Worm (Caenorhabditis elegans) whole organism, late embryonic: ENCODE results near the gene lnkn-1.

Source experiments
- C38D4.7 ChIP-seq: fragments of 200-800 bp; sonication (Bioruptor generic); optimal IDR thresholded peaks from 2 replicates; lab custom pipeline; 2018; ENCODE audit warnings: mild to moderate bottlenecking, missing genetic modification characterization, moderate library complexity, missing compliant biosample characterization
- K02D7.2 ChIP-seq: sonication (generic microtip); optimal IDR thresholded peaks from 2 replicates; lab custom pipeline; 2017; ENCODE audit warnings: mild to moderate bottlenecking, missing genetic modification characterization, missing compliant biosample characterization
- K09A11.1 ChIP-seq: sonication (generic microtip); optimal IDR thresholded peaks from 2 replicates; lab custom pipeline; 2017; ENCODE audit warnings: antibody characterized with exemption, mild to moderate bottlenecking, missing genetic modification characterization, missing compliant biosample characterization; ENCODE audit not compliant: insufficient read depth
- T23F11.4 ChIP-seq: fragments of 200-800 bp; sonication (Bioruptor generic); optimal IDR thresholded peaks from 2 replicates; lab custom pipeline; 2018; ENCODE audit warnings: mild to moderate bottlenecking, missing genetic modification characterization, missing compliant biosample characterization
- Y22D7AL.16 ChIP-seq: sonication (generic microtip); optimal IDR thresholded peaks from 2 replicates; lab custom pipeline; 2016; ENCODE audit warnings: missing genetic modification characterization, missing compliant biosample characterization
- ahr-1 ChIP-seq: sonication (generic microtip); optimal IDR thresholded peaks from 2 replicates; lab custom pipeline; 2016; ENCODE audit warnings: missing genetic modification characterization, missing compliant biosample characterization
- ceh-14 ChIP-seq: sonication (generic microtip); optimal IDR thresholded peaks from 2 replicates; lab custom pipeline; 2016; ENCODE audit warnings: missing genotype, missing genetic modification characterization, missing compliant biosample characterization
- ceh-18 ChIP-seq: sonication (generic microtip); optimal IDR thresholded peaks from 2 replicates; lab custom pipeline; 2016; ENCODE audit warnings: missing genetic modification characterization, missing compliant biosample characterization
- ceh-19 ChIP-seq: fragments of 200-800 bp; sonication (Bioruptor generic); optimal IDR thresholded peaks from 2 replicates; lab custom pipeline; 2018; ENCODE audit warnings: mild to moderate bottlenecking, missing genetic modification characterization, missing compliant biosample characterization
- ceh-22 ChIP-seq: sonication (generic microtip); optimal IDR thresholded peaks from 2 replicates; lab custom pipeline; 2017; ENCODE audit warnings: missing biosample characterization, missing genetic modification characterization
- ceh-24 ChIP-seq: sonication (generic microtip); optimal IDR thresholded peaks from 2 replicates; lab custom pipeline; 2016; ENCODE audit warnings: mild to moderate bottlenecking, missing genetic modification characterization, missing compliant biosample characterization
- ceh-31 ChIP-seq: sonication (generic microtip); optimal IDR thresholded peaks from 2 replicates; lab custom pipeline; 2016; ENCODE audit warnings: missing genetic modification characterization, missing compliant biosample characterization
- ceh-45 ChIP-seq: fragments of 200-800 bp; sonication (Bioruptor generic); IDR thresholded peaks from 2 replicates; pipeline ENCODE4 v1.3.6; 2022; ENCODE audit warnings: missing genetic modification reagents, missing genetic modification characterization, missing compliant biosample characterization
- ceh-6 ChIP-seq: fragments of 200-800 bp; sonication (Bioruptor generic); optimal IDR thresholded peaks from 2 replicates; lab custom pipeline; 2018; ENCODE audit warnings: mild to moderate bottlenecking, missing genetic modification characterization, missing compliant biosample characterization
- dmd-4 ChIP-seq: sonication (generic microtip); optimal IDR thresholded peaks from 2 replicates; lab custom pipeline; 2016; ENCODE audit warnings: borderline replicate concordance, missing genetic modification characterization, missing compliant biosample characterization
- elt-2 ChIP-seq: sonication (generic microtip); optimal IDR thresholded peaks from 2 replicates; lab custom pipeline; 2016; ENCODE audit warnings: missing genetic modification reagents, missing genetic modification characterization, missing compliant biosample characterization
- elt-4 ChIP-seq: sonication (generic microtip); optimal IDR thresholded peaks from 2 replicates; lab custom pipeline; 2016; ENCODE audit warnings: missing genetic modification characterization, missing compliant biosample characterization
- ets-4 ChIP-seq: sonication (generic microtip); optimal IDR thresholded peaks from 2 replicates; lab custom pipeline; 2016; ENCODE audit warnings: missing genetic modification characterization, missing compliant biosample characterization
- eyg-1 ChIP-seq: sonication (generic microtip); optimal IDR thresholded peaks from 2 replicates; lab custom pipeline; 2016; ENCODE audit warnings: missing genotype, missing genetic modification characterization, missing compliant biosample characterization
- fax-1 ChIP-seq: sonication (generic microtip); optimal IDR thresholded peaks from 2 replicates; lab custom pipeline; 2016; ENCODE audit warnings: missing genotype, missing genetic modification characterization, missing compliant biosample characterization
- gmeb-2 ChIP-seq: sonication (generic microtip); optimal IDR thresholded peaks from 2 replicates; lab custom pipeline; 2016; ENCODE audit warnings: missing genetic modification characterization, inconsistent platforms, missing compliant biosample characterization
- hlh-6 ChIP-seq: sonication (generic microtip); optimal IDR thresholded peaks from 2 replicates; lab custom pipeline; 2016; ENCODE audit warnings: missing genotype, missing genetic modification characterization, missing compliant biosample characterization
- hlh-8 ChIP-seq: sonication (generic microtip); optimal IDR thresholded peaks from 2 replicates; lab custom pipeline; 2016; ENCODE audit warnings: missing genotype, missing genetic modification characterization, missing compliant biosample characterization
- lim-6 ChIP-seq: sonication (generic microtip); optimal IDR thresholded peaks from 2 replicates; lab custom pipeline; 2016; ENCODE audit warnings: missing genetic modification characterization, missing compliant biosample characterization
- madf-2 ChIP-seq: sonication (generic microtip); optimal IDR thresholded peaks from 2 replicates; lab custom pipeline; 2017; ENCODE audit warnings: missing genetic modification characterization, missing compliant biosample characterization
- nfya-1 ChIP-seq: sonication (generic microtip); optimal IDR thresholded peaks from 2 replicates; lab custom pipeline; 2017; ENCODE audit warnings: missing genetic modification characterization, mild to moderate bottlenecking, missing compliant biosample characterization, antibody characterized with exemption, moderate library complexity
- nhr-232 ChIP-seq: sonication (generic microtip); optimal IDR thresholded peaks from 2 replicates; lab custom pipeline; 2016; ENCODE audit warnings: missing genetic modification characterization, missing compliant biosample characterization
- npax-4 ChIP-seq: sonication (generic microtip); optimal IDR thresholded peaks from 2 replicates; lab custom pipeline; 2016; ENCODE audit warnings: missing genetic modification characterization, missing compliant biosample characterization
- odd-2 ChIP-seq: sonication (generic microtip); optimal IDR thresholded peaks from 2 replicates; lab custom pipeline; 2017; ENCODE audit warnings: antibody characterized with exemption, mild to moderate bottlenecking, missing genetic modification characterization, missing compliant biosample characterization
- pag-3 ChIP-seq: sonication (generic microtip); optimal IDR thresholded peaks from 2 replicates; lab custom pipeline; 2016; ENCODE audit warnings: missing compliant biosample characterization, missing genetic modification characterization, borderline replicate concordance
- pat-9 ChIP-seq: fragments of 200-800 bp; sonication (Bioruptor generic); optimal IDR thresholded peaks from 2 replicates; lab custom pipeline; 2018; ENCODE audit warnings: mild to moderate bottlenecking, missing genetic modification characterization, moderate library complexity, missing compliant biosample characterization
- pha-2 ChIP-seq: sonication (generic microtip); optimal IDR thresholded peaks from 2 replicates; lab custom pipeline; 2017; ENCODE audit warnings: mild to moderate bottlenecking, missing genetic modification characterization, missing compliant biosample characterization
- pqm-1 ChIP-seq: sonication (generic microtip); optimal IDR thresholded peaks from 2 replicates; lab custom pipeline; 2016; ENCODE audit warnings: missing genetic modification characterization, missing compliant biosample characterization
- pros-1 ChIP-seq: fragments of 150-350 bp; optimal IDR thresholded peaks from 2 replicates; lab custom pipeline; 2014; ENCODE audit warnings: missing biosample characterization, missing genetic modification reagents, missing genetic modification characterization
- ref-2 ChIP-seq: sonication (generic microtip); optimal IDR thresholded peaks from 2 replicates; lab custom pipeline; 2016; ENCODE audit warnings: missing genetic modification characterization, missing compliant biosample characterization
- rnt-1 ChIP-seq: sonication (generic microtip); optimal IDR thresholded peaks from 2 replicates; lab custom pipeline; 2016; ENCODE audit warnings: missing genetic modification characterization, missing compliant biosample characterization
- sdc-2 ChIP-seq: sonication (generic microtip); optimal IDR thresholded peaks from 2 replicates; lab custom pipeline; 2016; ENCODE audit warnings: missing genotype, missing genetic modification characterization, missing compliant biosample characterization
- sox-4 ChIP-seq: sonication (generic microtip); optimal IDR thresholded peaks from 2 replicates; lab custom pipeline; 2017; ENCODE audit warnings: mild to moderate bottlenecking, missing genetic modification characterization, inconsistent platforms, missing compliant biosample characterization
- tbx-2 ChIP-seq: sonication (generic microtip); optimal IDR thresholded peaks from 2 replicates; lab custom pipeline; 2016; ENCODE audit warnings: missing genetic modification characterization, missing compliant biosample characterization
- tbx-7 ChIP-seq: sonication (generic microtip); optimal IDR thresholded peaks from 2 replicates; lab custom pipeline; 2016; ENCODE audit warnings: missing genotype, missing genetic modification characterization, missing compliant biosample characterization
- unc-3 ChIP-seq, 2 experiments: fragments of 200-800 bp in 1 of 2; sonication (Bioruptor generic) in 1 of 2; sonication (generic microtip) in 1 of 2; conservative IDR thresholded peaks in 1 of 2; optimal IDR thresholded peaks in 1 of 2; 2 replicates each; pipeline versions ENCODE4 v1.3.6 to Lab custom; 2016 to 2022; ENCODE audit warnings: missing compliant biosample characterization in 2 of 2, missing genetic modification characterization in 2 of 2, missing genetic modification reagents in 1 of 2
- unc-42 ChIP-seq: sonication (generic microtip); optimal IDR thresholded peaks from 2 replicates; lab custom pipeline; 2016; ENCODE audit warnings: missing genotype, missing genetic modification characterization, missing compliant biosample characterization
- unc-55 ChIP-seq: sonication (generic microtip); optimal IDR thresholded peaks from 2 replicates; lab custom pipeline; 2017; ENCODE audit warnings: missing biosample characterization, missing genetic modification reagents, missing genetic modification characterization
- zip-5 ChIP-seq: sonication (generic microtip); optimal IDR thresholded peaks from 2 replicates; lab custom pipeline; 2016; ENCODE audit warnings: missing genetic modification characterization, missing compliant biosample characterization
- ztf-16 ChIP-seq: sonication (generic microtip); optimal IDR thresholded peaks from 2 replicates; lab custom pipeline; 2017; ENCODE audit warnings: missing genetic modification characterization, missing compliant biosample characterization

lnkn-1 gene

ce11 chrIII:8850482-8851047 lies 39.5 kb upstream of the lnkn-1 start, which contains the start of gene F44E2.9 (continued):
- no peak for TF ChIP-seq odd-2 (tag; lab: Kevin White, UChicago)
- no peak for TF ChIP-seq pros-1 (tag; lab: Kevin White, UChicago)
- TF ChIP-seq unc-3 (GFP tag; conservative IDR thresholded peaks at IDR 0.05; lab: Robert Waterston, UW) = no peak
- TF ChIP-seq unc-3 (tag; optimal IDR thresholded peaks at IDR 0.05; lab: Kevin White, UChicago) = no peak
- TF ChIP-seq ref-2 (tag; lab: Kevin White, UChicago) = peak; percentile 51
- no peak for TF ChIP-seq ceh-6 (GFP tag; lab: Kevin White, UChicago)
- TF ChIP-seq ceh-19 = no peak
- TF ChIP-seq ceh-31 (tag; lab: Kevin White, UChicago) = peak; percentile 86
- no peak for TF ChIP-seq ahr-1 (tag; lab: Kevin White, UChicago)
- TF ChIP-seq pqm-1 = no peak
- TF ChIP-seq unc-55 (GFP tag; lab: Kevin White, UChicago) = no peak
- TF ChIP-seq K02D7.2 (tag; lab: Kevin White, UChicago) = no peak
- TF ChIP-seq gmeb-2 (tag; lab: Kevin White, UChicago) = no peak
- no peak for TF ChIP-seq nhr-232 (tag; lab: Kevin White, UChicago)
- TF ChIP-seq elt-2 (tag; lab: Kevin White, UChicago) = no peak
- TF ChIP-seq hlh-8 = peak; percentile 59
- peak; percentile 27 for TF ChIP-seq ceh-18
- TF ChIP-seq ceh-22 (tag; lab: Kevin White, UChicago) = no peak
- no peak for TF ChIP-seq ztf-16 (tag; lab: Kevin White, UChicago)
- no peak for TF ChIP-seq sox-4 (tag; lab: Kevin White, UChicago)
- no peak for TF ChIP-seq madf-2 (tag; lab: Kevin White, UChicago)
- TF ChIP-seq unc-42 (tag; lab: Kevin White, UChicago) = peak; percentile 25
- no peak for TF ChIP-seq dmd-4
- no peak for TF ChIP-seq K09A11.1 (tag; lab: Kevin White, UChicago)
- peak; percentile 81 for TF ChIP-seq ets-4 (tag; lab: Kevin White, UChicago)
- no peak for TF ChIP-seq eyg-1
- no peak for TF ChIP-seq C38D4.7 (GFP tag; lab: Kevin White, UChicago)
- TF ChIP-seq sdc-2 = peak; percentile 11
- TF ChIP-seq fax-1 (tag; lab: Kevin White, UChicago) = peak; percentile 29
- no peak for TF ChIP-seq pat-9 (tag; lab: Kevin White, UChicago)

DNA sequence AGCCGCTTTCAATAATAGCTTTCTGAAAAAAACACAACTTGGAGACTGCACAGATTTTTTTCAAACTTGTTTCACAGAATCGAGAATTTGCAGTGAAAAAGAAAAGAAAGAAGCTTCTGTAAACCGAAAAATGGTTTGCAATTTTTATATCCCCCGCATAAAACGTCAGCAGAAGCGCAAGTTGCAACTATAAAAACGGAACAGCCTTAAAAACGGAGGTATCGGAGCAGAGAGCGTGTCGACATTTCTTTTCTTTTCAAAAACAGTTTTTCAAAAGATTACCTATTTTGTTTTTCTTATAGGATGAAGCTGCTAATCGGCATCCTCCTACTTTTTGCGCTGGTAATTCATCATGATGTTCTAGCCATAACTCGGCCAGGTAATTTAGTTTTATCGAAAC lies 38.1 kb upstream of the lnkn-1 start, which contains the start of gene plg-1:
TSS of gene plg-1 (plus strand) at position 301 of the 400 bp plus-strand sequence.
- TF ChIP-seq C38D4.7 (GFP tag; lab: Kevin White, UChicago) (no peak), pag-3 (tag; lab: Kevin White, UChicago) (no peak), Y22D7AL.16 (no peak), rnt-1 (tag; lab: Kevin White, UChicago) (no peak), unc-3 (GFP tag; conservative IDR thresholded peaks at IDR 0.05; lab: Robert Waterston, UW) (no peak), unc-3 (tag; optimal IDR thresholded peaks at IDR 0.05; lab: Kevin White, UChicago) (no peak), pha-2 (tag; lab: Kevin White, UChicago) (no peak), tbx-2 (tag; lab: Kevin White, UChicago) (no peak), odd-2 (tag; lab: Kevin White, UChicago) (no peak), pros-1 (tag; lab: Kevin White, UChicago) (no peak), lim-6 (tag; lab: Kevin White, UChicago) (no peak), ceh-24 (tag; lab: Kevin White, UChicago) (no peak), ceh-18 (no peak), ceh-14 (tag; lab: Kevin White, UChicago) (no peak), zip-5 (tag; lab: Kevin White, UChicago) (no peak)

DNA sequence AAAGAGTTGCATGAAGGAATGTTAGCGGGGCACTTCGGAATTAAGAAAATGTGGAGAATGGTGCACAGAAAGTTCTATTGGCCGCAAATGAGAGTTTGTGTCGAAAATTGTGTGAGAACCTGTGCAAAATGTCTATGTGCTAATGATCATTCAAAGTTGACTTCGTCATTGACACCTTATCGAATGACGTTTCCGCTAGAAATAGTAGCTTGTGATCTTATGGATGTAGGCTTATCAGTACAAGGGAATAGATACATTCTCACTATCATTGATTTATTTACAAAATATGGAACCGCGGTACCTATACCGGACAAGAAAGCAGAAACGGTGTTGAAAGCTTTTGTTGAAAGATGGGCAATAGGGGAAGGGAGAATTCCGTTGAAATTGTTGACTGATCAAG lies 31.5 kb upstream of the lnkn-1 start:
- TF ChIP-seq hlh-6 (tag; lab: Kevin White, UChicago) = no peak
- TF ChIP-seq nfya-1 = no peak
- TF ChIP-seq ceh-31 (tag; lab: Kevin White, UChicago) = no peak
- no peak for TF ChIP-seq rnt-1 (tag; lab: Kevin White, UChicago)
- TF ChIP-seq odd-2 (tag; lab: Kevin White, UChicago) = no peak
- no peak for TF ChIP-seq eyg-1
- TF ChIP-seq gmeb-2 (tag; lab: Kevin White, UChicago) = no peak
- TF ChIP-seq ceh-24 (tag; lab: Kevin White, UChicago) = no peak
- TF ChIP-seq elt-4 = no peak
- TF ChIP-seq pat-9 (tag; lab: Kevin White, UChicago) = no peak
- no peak for TF ChIP-seq unc-55 (GFP tag; lab: Kevin White, UChicago)
- no peak for TF ChIP-seq npax-4 (tag; lab: Kevin White, UChicago)
- no peak for TF ChIP-seq tbx-7 (tag; lab: Kevin White, UChicago)
- no peak for TF ChIP-seq sdc-2
- no peak for TF ChIP-seq pqm-1
- no peak for TF ChIP-seq T23F11.4 (GFP tag; lab: Kevin White, UChicago)
- no peak for TF ChIP-seq ceh-6 (GFP tag; lab: Kevin White, UChicago)
- no peak for TF ChIP-seq ceh-45
- TF ChIP-seq lim-6 (tag; lab: Kevin White, UChicago) = no peak
- no peak for TF ChIP-seq hlh-8
